Worm (Caenorhabditis elegans) whole organism, early embryonic: ENCODE data around the gene E02H4.2.

ENCODE experiments used
- B0310.2 ChIP-seq: sonication (generic microtip); optimal IDR thresholded peaks from 2 replicates; lab custom pipeline; 2016; ENCODE audit warnings: mild to moderate bottlenecking, missing genetic modification characterization, missing compliant biosample characterization
- F13C5.2 ChIP-seq: sonication (generic microtip); optimal IDR thresholded peaks from 2 replicates; lab custom pipeline; 2017; ENCODE audit warnings: mild to moderate bottlenecking, missing genetic modification characterization, inconsistent platforms, missing compliant biosample characterization
- aly-1 ChIP-seq: sonication (generic microtip); optimal IDR thresholded peaks from 2 replicates; lab custom pipeline; 2016; ENCODE audit warnings: missing genetic modification characterization, missing compliant biosample characterization
- ama-1 ChIP-seq: fragments of 150-350 bp; optimal IDR thresholded peaks from 2 replicates; lab custom pipeline; 2014
- ceh-13 ChIP-seq: fragments of 200-800 bp; sonication (Bioruptor generic); optimal IDR thresholded peaks from 2 replicates; lab custom pipeline; 2018; ENCODE audit warnings: mild to moderate bottlenecking, missing genetic modification characterization, missing compliant biosample characterization
- ceh-36 ChIP-seq: sonication (generic microtip); optimal IDR thresholded peaks from 2 replicates; lab custom pipeline; 2016; ENCODE audit warnings: missing genetic modification characterization, inconsistent platforms, missing compliant biosample characterization
- ets-7 ChIP-seq: sonication (generic microtip); optimal IDR thresholded peaks from 2 replicates; lab custom pipeline; 2016; ENCODE audit warnings: missing genotype, missing genetic modification characterization, missing compliant biosample characterization
- flt-1 ChIP-seq: fragments of 200-800 bp; sonication (Bioruptor generic); IDR thresholded peaks from 2 replicates; pipeline ENCODE4 v1.3.6; 2022; ENCODE audit warnings: missing genetic modification characterization, missing compliant biosample characterization
- hmg-4 ChIP-seq: fragments of 200-800 bp; sonication (Bioruptor generic); optimal IDR thresholded peaks from 2 replicates; lab custom pipeline; 2018; ENCODE audit warnings: mild to moderate bottlenecking, missing genetic modification characterization, missing compliant biosample characterization
- hnd-1 ChIP-seq: sonication (generic microtip); optimal IDR thresholded peaks from 2 replicates; lab custom pipeline; 2016; ENCODE audit warnings: missing genetic modification characterization, missing compliant biosample characterization
- pes-1 ChIP-seq: fragments of 200-800 bp; sonication (Bioruptor generic); IDR thresholded peaks from 2 replicates; pipeline ENCODE4 v1.3.6; 2022; ENCODE audit warnings: missing genetic modification reagents, missing genetic modification characterization, missing compliant biosample characterization
- scrt-1 ChIP-seq: fragments of 200-800 bp; sonication (Bioruptor generic); IDR thresholded peaks from 2 replicates; pipeline ENCODE4 v1.3.6; 2022; ENCODE audit warnings: missing genetic modification characterization, missing compliant biosample characterization
- tbx-11 ChIP-seq: fragments of 200-800 bp; sonication (Bioruptor generic); IDR thresholded peaks from 2 replicates; pipeline ENCODE4 v1.3.6; 2022; ENCODE audit warnings: missing genetic modification characterization, missing compliant biosample characterization
- tra-4 ChIP-seq: sonication (generic microtip); optimal IDR thresholded peaks from 2 replicates; lab custom pipeline; 2017; ENCODE audit warnings: missing genetic modification characterization, missing compliant biosample characterization

ce11 chrX:14236121-14236824 lies 45.2 kb downstream of the E02H4.2 start:
- TF ChIP-seq aly-1 (tag; lab: Kevin White, UChicago) = no peak
- TF ChIP-seq ama-1 (lab: Kevin White, UChicago) = no peak
- TF ChIP-seq ceh-36 (tag; lab: Kevin White, UChicago) = no peak
- no peak for TF ChIP-seq pes-1 (GFP tag; lab: Robert Waterston, UW)
- no peak for TF ChIP-seq flt-1
- TF ChIP-seq F13C5.2 = no peak
- no peak for TF ChIP-seq tbx-11 (GFP tag; lab: Robert Waterston, UW)
- TF ChIP-seq B0310.2 (tag; lab: Kevin White, UChicago) = no peak
- TF ChIP-seq ets-7 (tag; lab: Kevin White, UChicago) = no peak
- TF ChIP-seq ceh-13 (GFP tag; lab: Kevin White, UChicago) = no peak
- no peak for TF ChIP-seq scrt-1 (GFP tag; lab: Robert Waterston, UW)
- TF ChIP-seq tra-4 (tag; lab: Kevin White, UChicago) = no peak
- no peak for TF ChIP-seq hmg-4 (GFP tag; lab: Kevin White, UChicago)
- TF ChIP-seq hnd-1 = no peak
